Worm (Caenorhabditis elegans) whole organism, L1 larva: ENCODE measurements around the gene sma-3.

ENCODE experiments used
- ama-1 ChIP-seq: fragments of 150-350 bp; optimal IDR thresholded peaks from 2 replicates; lab custom pipeline; 2014
- ces-1 ChIP-seq: fragments of 150-350 bp; optimal IDR thresholded peaks from 2 replicates; lab custom pipeline; 2014; ENCODE audit warnings: missing biosample characterization, missing genetic modification reagents, missing genetic modification characterization
- elt-2 ChIP-seq: sonication (generic microtip); optimal IDR thresholded peaks from 2 replicates; lab custom pipeline; 2016; ENCODE audit warnings: missing genetic modification characterization, mild to moderate bottlenecking, inconsistent platforms, missing compliant biosample characterization, missing genetic modification reagents
- elt-3 ChIP-seq, 6 experiments: fragments of 150-350 bp in 1 of 6; sonication (generic microtip); optimal IDR thresholded peaks; 2 replicates each; lab custom pipeline; 2017 to 2018; ENCODE audit warnings: missing biosample characterization in 6 of 6, missing genetic modification characterization in 6 of 6, inconsistent platforms in 1 of 6
- fos-1 ChIP-seq: fragments of 150-350 bp; optimal IDR thresholded peaks from 2 replicates; lab custom pipeline; 2014; ENCODE audit warnings: missing biosample characterization, missing genetic modification characterization
- jun-1 ChIP-seq: fragments of 150-350 bp; optimal IDR thresholded peaks from 2 replicates; lab custom pipeline; 2014; ENCODE audit warnings: missing biosample characterization, missing genetic modification reagents, missing genetic modification characterization
- mdl-1 ChIP-seq, 2 experiments: fragments of 150-350 bp; optimal IDR thresholded peaks; 2 replicates each; lab custom pipeline; 2014 to 2017; ENCODE audit warnings: missing biosample characterization in 2 of 2, missing genetic modification characterization in 2 of 2, inconsistent platforms in 1 of 2
- mep-1 ChIP-seq: fragments of 150-350 bp; optimal IDR thresholded peaks from 2 replicates; lab custom pipeline; 2014; ENCODE audit warnings: missing biosample characterization, missing genetic modification characterization
- nhr-11 ChIP-seq: fragments of 150-350 bp; optimal IDR thresholded peaks from 2 replicates; lab custom pipeline; 2014; ENCODE audit warnings: missing biosample characterization, missing genetic modification characterization
- nhr-19 ChIP-seq: fragments of 200-800 bp; sonication (Bioruptor generic); conservative IDR thresholded peaks from 2 replicates; pipeline ENCODE4 v1.3.6; 2022; ENCODE audit warnings: missing genetic modification characterization, missing compliant biosample characterization

DNA sequence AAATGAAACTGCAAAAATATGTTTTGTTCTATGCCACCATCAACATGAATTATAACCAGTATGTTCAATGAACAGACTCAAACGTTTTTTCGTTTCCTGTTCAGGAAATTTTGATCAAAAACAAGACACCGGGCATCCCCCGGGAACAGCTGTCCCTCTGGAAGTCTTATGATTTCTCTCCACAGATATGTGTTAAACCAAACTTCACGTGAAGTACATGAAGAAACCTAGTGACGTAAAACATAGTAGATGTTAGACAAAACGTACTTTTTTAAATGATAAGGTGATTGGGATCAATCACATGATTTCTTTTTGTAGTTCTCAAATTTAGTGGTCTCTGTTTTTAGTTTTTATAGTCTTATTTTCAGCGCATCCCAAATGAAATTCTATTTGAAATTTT is 34.8 kb upstream of the sma-3 start:
- TF ChIP-seq nhr-11 (tag; lab: Kevin White, UChicago) (peak; percentile 35), mep-1 (tag; lab: Kevin White, UChicago) (peak; percentile 21), fos-1 (tag; lab: Kevin White, UChicago) (peak; percentile 5), elt-3 (tag; optimal IDR thresholded peaks at IDR 0.05; lab: Kevin White, UChicago) (peak in 2 of 6 experiments; percentile 41 to 83), nhr-19 (GFP tag; lab: Robert Waterston, UW) (peak; percentile 79), mdl-1 (tag; optimal IDR thresholded peaks at IDR 0.05; lab: Kevin White, UChicago) (peak in 1 of 2 experiments; percentile 23), jun-1 (tag; lab: Kevin White, UChicago) (no peak), elt-2 (peak; percentile 11), ces-1 (GFP tag; lab: Kevin White, UChicago) (no peak), ama-1 (lab: Kevin White, UChicago) (no peak)
